Fruit fly (Drosophila melanogaster): Measurements from ENCODE around the gene Glyat.
A peak's percentile ranks its signal among the peaks of the same experiment; 100 is the strongest.

The Glyat gene

DNA sequence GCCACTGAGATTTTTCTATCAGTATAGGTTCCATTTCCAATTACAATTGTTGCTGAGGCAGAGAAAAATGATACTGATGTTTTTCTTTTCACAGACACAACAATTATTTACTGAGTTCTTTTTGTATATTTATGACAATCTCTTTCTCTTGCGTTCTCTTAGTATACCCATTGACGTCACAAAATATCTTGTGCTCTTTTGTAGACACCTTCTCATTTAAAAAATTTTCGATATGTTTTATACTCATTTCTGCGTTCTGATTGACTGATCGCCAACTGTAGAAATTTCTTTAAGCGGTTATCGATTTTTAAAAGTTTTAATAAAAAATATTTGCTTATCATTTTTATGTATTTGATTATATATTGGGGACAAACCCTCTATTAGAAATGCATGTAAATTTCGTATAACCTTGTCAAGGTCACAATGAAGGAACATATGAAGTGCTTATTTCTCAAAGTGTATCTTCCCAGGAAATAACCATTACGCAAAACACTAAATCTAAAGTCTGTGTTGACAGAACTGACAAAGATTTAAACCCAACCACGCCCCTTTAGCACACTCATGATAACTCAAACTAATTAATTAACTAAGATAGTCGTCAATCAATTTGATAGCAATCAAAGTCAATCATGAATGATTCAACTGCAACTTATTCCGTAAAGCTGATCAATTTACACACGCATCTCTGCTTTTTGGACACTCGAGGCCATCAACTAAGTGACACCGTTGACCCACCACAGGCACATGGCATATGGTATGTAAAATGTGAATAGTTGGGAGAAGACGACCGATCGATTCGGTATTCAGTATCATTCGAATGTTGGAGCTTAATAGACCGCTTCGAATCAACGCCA lies at the start of gene Glyat, which contains the start of gene Tg:
Gene Glyat, minus strand, starts transcription at position 51 of the 854 bp plus-strand sequence.
Gene Tg, plus strand, starts transcription at position 804 of the 854 bp plus-strand sequence.
- TF ChIP-seq cic (GFP tag; optimal IDR thresholded peaks at IDR 0.05), result no peak
- TF ChIP-seq CG1620 (GFP tag; optimal IDR thresholded peaks at IDR 0.05), result no peak
- no peak for TF ChIP-seq Clk (GFP tag; optimal IDR thresholded peaks at IDR 0.05)
- no peak for TF ChIP-seq CG33017 (tag; optimal IDR thresholded peaks at IDR 0.05)
- TF ChIP-seq kay (GFP tag; ENCODE audit: borderline replicate concordance), result peak; percentile 7
- TF ChIP-seq ovo (GFP tag; optimal IDR thresholded peaks at IDR 0.05), result no peak
- no peak for TF ChIP-seq CG5204 (GFP tag; optimal IDR thresholded peaks at IDR 0.05)
- TF ChIP-seq CG7045 (GFP tag; optimal IDR thresholded peaks at IDR 0.05), result no peak
- no peak for TF ChIP-seq CG14711 (tag; optimal IDR thresholded peaks at IDR 0.05)
- TF ChIP-seq CG11617 (GFP tag; optimal IDR thresholded peaks at IDR 0.05), result no peak
- TF ChIP-seq Hr96 (GFP tag; optimal IDR thresholded peaks at IDR 0.05), result no peak
- TF ChIP-seq tj (GFP tag; optimal IDR thresholded peaks at IDR 0.05), result peak; percentile 40

DNA sequence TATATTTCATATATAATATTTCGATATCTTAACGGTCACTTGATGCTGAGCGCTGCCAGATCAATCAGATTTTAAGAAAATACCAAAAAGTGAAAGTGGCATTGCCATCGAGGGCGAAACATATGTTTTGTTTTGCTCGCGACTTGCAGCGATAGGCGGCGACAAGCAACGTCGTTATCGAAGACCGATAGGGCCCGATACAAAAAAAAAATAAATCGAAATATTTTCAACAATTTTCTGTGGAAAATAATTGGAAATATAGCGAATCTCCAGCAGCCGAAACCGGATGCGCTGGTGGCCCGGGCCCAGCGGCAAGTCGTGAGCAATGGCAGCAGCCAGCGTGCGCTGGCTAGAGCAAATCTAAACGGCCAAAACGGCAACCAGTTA lies 32.8 kb upstream of the Glyat start, which contains the start of gene Megf8:
Gene Megf8, plus strand, starts transcription at position 190 of the 387 bp plus-strand sequence.
- TF ChIP-seq Mnt (GFP tag; optimal IDR thresholded peaks at IDR 0.05), result no peak
- TF ChIP-seq bab1 (GFP tag; optimal IDR thresholded peaks at IDR 0.05), result no peak
- no peak for TF ChIP-seq CG1620 (GFP tag; optimal IDR thresholded peaks at IDR 0.05)
- TF ChIP-seq Crg-1 (GFP tag; optimal IDR thresholded peaks at IDR 0.05), result no peak
- TF ChIP-seq CG7045 (GFP tag; optimal IDR thresholded peaks at IDR 0.05), result no peak
- TF ChIP-seq cic (GFP tag; optimal IDR thresholded peaks at IDR 0.05), result no peak
- TF ChIP-seq tj (GFP tag; optimal IDR thresholded peaks at IDR 0.05), result no peak
- no peak for TF ChIP-seq ovo (GFP tag; optimal IDR thresholded peaks at IDR 0.05)
- TF ChIP-seq CG33017 (tag; optimal IDR thresholded peaks at IDR 0.05), result no peak
- TF ChIP-seq CG14711 (tag; optimal IDR thresholded peaks at IDR 0.05), result no peak
- no peak for TF ChIP-seq Hr96 (GFP tag; optimal IDR thresholded peaks at IDR 0.05)
- no peak for TF ChIP-seq kay (GFP tag; ENCODE audit: borderline replicate concordance)
- no peak for TF ChIP-seq CG7101 (tag; optimal IDR thresholded peaks at IDR 0.05)
- no peak for TF ChIP-seq pad (GFP tag; optimal IDR thresholded peaks at IDR 0.05)
- TF ChIP-seq CG12768 (GFP tag; optimal IDR thresholded peaks at IDR 0.05), result no peak
- TF ChIP-seq CG11617 (GFP tag; optimal IDR thresholded peaks at IDR 0.05), result no peak
- TF ChIP-seq CG5204 (GFP tag; optimal IDR thresholded peaks at IDR 0.05), result no peak
- TF ChIP-seq cnc (optimal IDR thresholded peaks at IDR 0.05), result no peak

DNA sequence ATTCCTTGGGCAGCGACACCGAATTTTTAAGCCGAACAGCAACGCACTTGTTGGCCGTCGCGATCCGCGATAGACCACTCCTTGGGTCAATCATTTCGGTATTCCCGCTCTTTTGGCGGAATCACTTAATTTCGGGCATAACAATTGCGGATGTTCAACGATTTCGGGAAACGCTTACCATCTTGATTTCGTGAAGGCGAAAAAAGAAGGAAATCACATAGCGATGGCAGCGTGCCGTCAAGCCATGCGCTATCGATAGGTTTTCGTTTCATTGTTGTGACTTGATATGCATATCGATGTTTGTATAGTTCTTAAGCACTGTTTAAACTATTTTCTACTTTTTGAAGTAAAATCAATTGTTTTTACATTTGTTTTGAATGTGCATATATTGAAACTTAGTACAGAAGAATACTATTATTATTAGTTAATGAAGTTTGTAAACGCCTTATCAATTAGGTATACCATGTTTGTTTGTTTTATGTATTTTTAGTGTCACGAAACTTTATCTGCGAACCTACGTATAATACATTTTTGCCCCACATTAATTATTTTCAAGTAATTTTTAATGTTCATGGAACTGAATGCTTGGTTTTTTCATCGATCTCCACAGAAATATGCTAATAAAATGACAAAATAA lies 32.3 kb upstream of the Glyat start, which contains the start of gene RpL36A:
Gene RpL36A, minus strand, starts transcription at position 265 of the 637 bp plus-strand sequence.
- TF ChIP-seq Clk (GFP tag; optimal IDR thresholded peaks at IDR 0.05) (no peak), CG14711 (tag; optimal IDR thresholded peaks at IDR 0.05) (peak; percentile 40), bab1 (GFP tag; optimal IDR thresholded peaks at IDR 0.05) (peak; percentile 71), CG11617 (GFP tag; optimal IDR thresholded peaks at IDR 0.05) (peak; percentile 65), Crg-1 (GFP tag; optimal IDR thresholded peaks at IDR 0.05) (peak; percentile 35), CG1620 (GFP tag; optimal IDR thresholded peaks at IDR 0.05) (peak; percentile 70), Mnt (GFP tag; optimal IDR thresholded peaks at IDR 0.05) (peak; percentile 7), ovo (GFP tag; optimal IDR thresholded peaks at IDR 0.05) (peak; percentile 41), CG7045 (GFP tag; optimal IDR thresholded peaks at IDR 0.05) (no peak), CG33017 (tag; optimal IDR thresholded peaks at IDR 0.05) (peak; percentile 40), CG7101 (tag; optimal IDR thresholded peaks at IDR 0.05) (peak; percentile 75), toe (GFP tag; optimal IDR thresholded peaks at IDR 0.05) (no peak), tj (GFP tag; optimal IDR thresholded peaks at IDR 0.05) (peak; percentile 1), cic (GFP tag; optimal IDR thresholded peaks at IDR 0.05) (no peak)

DNA sequence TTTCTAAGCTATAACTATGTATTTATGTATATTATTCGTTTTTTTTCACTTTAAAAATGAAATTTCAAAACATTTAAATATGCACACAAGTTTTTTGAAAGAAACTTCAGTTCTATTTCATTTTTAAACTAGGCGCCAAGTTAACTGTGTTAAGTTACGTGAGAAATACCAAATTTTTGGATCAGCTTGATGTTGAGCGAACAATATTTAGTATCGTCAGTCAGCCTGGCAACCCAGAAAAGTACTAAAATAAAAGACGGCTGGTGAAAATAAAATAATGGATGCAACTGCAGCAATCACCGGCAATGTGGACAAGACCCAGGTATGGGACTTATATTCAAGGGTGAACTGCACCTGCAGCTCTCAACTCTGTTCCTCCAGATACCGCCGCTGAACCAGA lies 30.4 kb upstream of the Glyat start, which contains the start of gene CCDC53:
Gene CCDC53, plus strand, starts transcription at position 235 of the 400 bp plus-strand sequence.
- TF ChIP-seq bab1 (GFP tag; optimal IDR thresholded peaks at IDR 0.05), result peak; percentile 33
- peak; percentile 98 for TF ChIP-seq CG14711 (tag; optimal IDR thresholded peaks at IDR 0.05)
- TF ChIP-seq CG33017 (tag; optimal IDR thresholded peaks at IDR 0.05), result no peak

DNA sequence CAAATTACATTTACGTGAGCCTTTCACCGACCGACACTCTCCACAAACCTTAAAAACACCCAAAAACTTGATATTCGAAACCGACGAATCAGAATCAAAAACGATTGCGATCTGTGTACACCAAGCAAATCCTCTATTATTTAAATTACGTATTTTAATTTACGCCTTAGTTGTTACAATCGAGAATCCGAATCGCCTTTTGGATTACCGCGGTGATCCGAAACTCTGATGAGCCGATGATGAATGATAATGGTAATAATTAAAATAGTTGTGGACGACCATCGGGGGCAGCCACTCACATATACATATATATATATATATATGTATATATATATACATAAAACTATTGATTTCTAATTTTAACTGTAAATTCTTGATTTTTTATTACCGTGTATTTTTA lies 29.2 kb upstream of the Glyat start, which contains the start of gene CG7367:
Gene CG7367, minus strand, starts transcription at position 101 of the 400 bp plus-strand sequence.
- TF ChIP-seq Mnt (GFP tag; optimal IDR thresholded peaks at IDR 0.05), result no peak
- no peak for TF ChIP-seq CG11617 (GFP tag; optimal IDR thresholded peaks at IDR 0.05)
- TF ChIP-seq CG14711 (tag; optimal IDR thresholded peaks at IDR 0.05), result no peak
- TF ChIP-seq pad (GFP tag; optimal IDR thresholded peaks at IDR 0.05), result no peak
- TF ChIP-seq Clk (GFP tag; optimal IDR thresholded peaks at IDR 0.05), result no peak
- no peak for TF ChIP-seq CG1620 (GFP tag; optimal IDR thresholded peaks at IDR 0.05)
- TF ChIP-seq Hr96 (GFP tag; optimal IDR thresholded peaks at IDR 0.05), result no peak
- no peak for TF ChIP-seq CG7045 (GFP tag; optimal IDR thresholded peaks at IDR 0.05)
- TF ChIP-seq ovo (GFP tag; optimal IDR thresholded peaks at IDR 0.05), result no peak
- no peak for TF ChIP-seq cic (GFP tag; optimal IDR thresholded peaks at IDR 0.05)
- TF ChIP-seq toe (GFP tag; optimal IDR thresholded peaks at IDR 0.05), result no peak
- no peak for TF ChIP-seq tj (GFP tag; optimal IDR thresholded peaks at IDR 0.05)
- TF ChIP-seq CG7101 (tag; optimal IDR thresholded peaks at IDR 0.05), result no peak
- TF ChIP-seq Crg-1 (GFP tag; optimal IDR thresholded peaks at IDR 0.05), result no peak

DNA sequence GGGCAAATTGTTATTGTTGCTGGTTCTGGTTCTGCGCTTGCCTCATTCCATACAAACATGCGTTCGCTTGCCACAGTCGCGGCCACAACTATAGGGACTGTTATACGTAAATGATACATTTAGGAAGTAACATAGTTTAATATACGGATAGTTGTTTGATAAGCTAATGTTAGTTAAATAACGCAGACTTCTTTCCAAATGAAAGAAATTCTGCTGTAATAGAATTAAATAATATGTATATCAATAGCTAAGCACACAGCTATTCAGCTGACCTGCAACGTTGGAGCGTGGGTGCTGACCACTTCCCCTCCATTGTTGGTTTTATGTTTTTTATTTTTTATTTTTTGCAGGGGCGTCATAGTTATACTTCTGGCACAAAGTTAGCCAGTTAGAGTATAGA lies 24.3 kb upstream of the Glyat start:
- TF ChIP-seq CG14711 (tag; optimal IDR thresholded peaks at IDR 0.05) (peak; percentile 53), cic (GFP tag; optimal IDR thresholded peaks at IDR 0.05) (no peak), CG12768 (GFP tag; optimal IDR thresholded peaks at IDR 0.05) (peak; percentile 44), tj (GFP tag; optimal IDR thresholded peaks at IDR 0.05) (peak; percentile 30), Mnt (GFP tag; optimal IDR thresholded peaks at IDR 0.05) (peak; percentile 5), CG7101 (tag; optimal IDR thresholded peaks at IDR 0.05) (peak; percentile 58), Hr96 (GFP tag; optimal IDR thresholded peaks at IDR 0.05) (no peak), CG33017 (tag; optimal IDR thresholded peaks at IDR 0.05) (peak; percentile 75), bab1 (GFP tag; optimal IDR thresholded peaks at IDR 0.05) (peak; percentile 6), kay (GFP tag; ENCODE audit: borderline replicate concordance) (no peak), Clk (GFP tag; optimal IDR thresholded peaks at IDR 0.05) (peak; percentile 25), CG11617 (GFP tag; optimal IDR thresholded peaks at IDR 0.05) (peak; percentile 44), CG1620 (GFP tag; optimal IDR thresholded peaks at IDR 0.05) (no peak), ovo (GFP tag; optimal IDR thresholded peaks at IDR 0.05) (no peak), toe (GFP tag; optimal IDR thresholded peaks at IDR 0.05) (no peak), Crg-1 (GFP tag; optimal IDR thresholded peaks at IDR 0.05) (no peak), CG5204 (GFP tag; optimal IDR thresholded peaks at IDR 0.05) (no peak), CG7045 (GFP tag; optimal IDR thresholded peaks at IDR 0.05) (peak; percentile 69), pad (GFP tag; optimal IDR thresholded peaks at IDR 0.05) (peak; percentile 51), cnc (optimal IDR thresholded peaks at IDR 0.05) (peak in 1 of 2 experiments; percentile 14)
